Worm (Caenorhabditis elegans) whole organism, L1 larva: ENCODE measurements around the gene str-71.

ENCODE experiments used
- C04F5.9 ChIP-seq: sonication (generic microtip); optimal IDR thresholded peaks from 2 replicates; lab custom pipeline; 2016; ENCODE audit warnings: missing genetic modification characterization, missing compliant biosample characterization
- C34B4.2 ChIP-seq: sonication (generic microtip); optimal IDR thresholded peaks from 2 replicates; lab custom pipeline; 2017; ENCODE audit warnings: mild to moderate bottlenecking, missing genetic modification characterization, missing compliant biosample characterization
- F16B12.6 ChIP-seq: fragments of 150-350 bp; optimal IDR thresholded peaks from 2 replicates; lab custom pipeline; 2014; ENCODE audit warnings: missing biosample characterization, missing genetic modification characterization
- aha-1 ChIP-seq: fragments of 150-350 bp; optimal IDR thresholded peaks from 2 replicates; lab custom pipeline; 2014; ENCODE audit warnings: missing biosample characterization, missing genetic modification characterization
- ama-1 ChIP-seq: fragments of 150-350 bp; optimal IDR thresholded peaks from 2 replicates; lab custom pipeline; 2014
- blmp-1 ChIP-seq: fragments of 150-350 bp; optimal IDR thresholded peaks from 2 replicates; lab custom pipeline; 2014; ENCODE audit warnings: missing biosample characterization, missing genetic modification characterization
- ceh-63 ChIP-seq: fragments of 200-800 bp; sonication (Bioruptor generic); optimal IDR thresholded peaks from 2 replicates; lab custom pipeline; 2018; ENCODE audit warnings: mild to moderate bottlenecking, missing genetic modification characterization, missing compliant biosample characterization
- ceh-8 ChIP-seq: fragments of 200-800 bp; sonication (Bioruptor generic); optimal IDR thresholded peaks from 2 replicates; lab custom pipeline; 2018; ENCODE audit warnings: mild to moderate bottlenecking, missing genetic modification characterization, moderate library complexity, missing compliant biosample characterization
- ceh-82 ChIP-seq, 3 experiments: fragments of 150-350 bp in 1 of 3; sonication (generic microtip) in 2 of 3; optimal IDR thresholded peaks; 2 replicates each; lab custom pipeline; 2014 to 2017; ENCODE audit warnings: missing biosample characterization in 3 of 3, missing genetic modification characterization in 3 of 3
- ceh-90 ChIP-seq: sonication (generic microtip); optimal IDR thresholded peaks from 2 replicates; lab custom pipeline; 2016; ENCODE audit warnings: missing genetic modification characterization, missing compliant biosample characterization
- ces-1 ChIP-seq: fragments of 150-350 bp; optimal IDR thresholded peaks from 2 replicates; lab custom pipeline; 2014; ENCODE audit warnings: missing biosample characterization, missing genetic modification reagents, missing genetic modification characterization
- efl-1 ChIP-seq, 4 experiments: fragments of 150-350 bp; optimal IDR thresholded peaks in 3 of 4; peaks in 1 of 4; 1 replicate in 1 of 4; 2 replicates in 3 of 4; lab custom pipeline; 2014; ENCODE audit warnings: missing biosample characterization in 2 of 4, missing genetic modification characterization in 2 of 4, missing genetic modification reagents in 2 of 4
- egl-13 ChIP-seq: sonication (generic microtip); optimal IDR thresholded peaks from 2 replicates; lab custom pipeline; 2016; ENCODE audit warnings: missing genotype, missing genetic modification reagents, missing genetic modification characterization, missing compliant biosample characterization
- egl-27 ChIP-seq, 2 experiments: fragments of 150-350 bp in 1 of 2; sonication (generic microtip); optimal IDR thresholded peaks; 3 replicates each; lab custom pipeline; 2017 to 2018; ENCODE audit warnings: missing biosample characterization in 2 of 2, missing genetic modification characterization in 2 of 2, missing genetic modification reagents in 2 of 2
- elt-2 ChIP-seq: sonication (generic microtip); optimal IDR thresholded peaks from 2 replicates; lab custom pipeline; 2016; ENCODE audit warnings: missing genetic modification characterization, mild to moderate bottlenecking, inconsistent platforms, missing compliant biosample characterization, missing genetic modification reagents
- elt-3 ChIP-seq, 6 experiments: fragments of 150-350 bp in 1 of 6; sonication (generic microtip); optimal IDR thresholded peaks; 2 replicates each; lab custom pipeline; 2017 to 2018; ENCODE audit warnings: missing biosample characterization in 6 of 6, missing genetic modification characterization in 6 of 6, inconsistent platforms in 1 of 6
- ets-5 ChIP-seq: fragments of 200-800 bp; sonication (Bioruptor generic); IDR thresholded peaks from 2 replicates; pipeline ENCODE4 v1.3.6; 2022; ENCODE audit warnings: missing genetic modification characterization, missing compliant biosample characterization
- fkh-10 ChIP-seq: sonication (generic microtip); optimal IDR thresholded peaks from 2 replicates; lab custom pipeline; 2017; ENCODE audit warnings: missing biosample characterization, missing genetic modification reagents, missing genetic modification characterization
- fkh-4 ChIP-seq: sonication (generic microtip); optimal IDR thresholded peaks from 2 replicates; lab custom pipeline; 2016; ENCODE audit warnings: missing compliant biosample characterization, missing genetic modification characterization, borderline replicate concordance
- fos-1 ChIP-seq: fragments of 150-350 bp; optimal IDR thresholded peaks from 2 replicates; lab custom pipeline; 2014; ENCODE audit warnings: missing biosample characterization, missing genetic modification characterization
- hlh-17 ChIP-seq: fragments of 200-800 bp; sonication (Bioruptor generic); optimal IDR thresholded peaks from 2 replicates; lab custom pipeline; 2018; ENCODE audit warnings: missing genetic modification characterization, mild to moderate bottlenecking, missing compliant biosample characterization, moderate library complexity, borderline replicate concordance
- irx-1 ChIP-seq: sonication (generic microtip); optimal IDR thresholded peaks from 2 replicates; lab custom pipeline; 2016; ENCODE audit warnings: missing genetic modification characterization, missing compliant biosample characterization
- isw-1 ChIP-seq: fragments of 200-800 bp; sonication (Bioruptor generic); IDR thresholded peaks from 2 replicates; pipeline ENCODE4 v1.3.6; 2022; ENCODE audit warnings: missing genetic modification characterization, missing compliant biosample characterization
- lin-39 ChIP-seq: fragments of 150-350 bp; optimal IDR thresholded peaks from 2 replicates; lab custom pipeline; 2014; ENCODE audit warnings: missing biosample characterization, missing genetic modification reagents, missing genetic modification characterization
- lsy-2 ChIP-seq, 2 experiments: fragments of 150-350 bp; optimal IDR thresholded peaks; 2 replicates each; lab custom pipeline; 2014; ENCODE audit warnings: missing biosample characterization in 2 of 2, missing genetic modification characterization in 2 of 2
- mab-9 ChIP-seq: fragments of 200-800 bp; sonication (Bioruptor generic); IDR thresholded peaks from 2 replicates; pipeline ENCODE4 v1.3.6; 2022; ENCODE audit warnings: missing genetic modification reagents, missing genetic modification characterization, missing compliant biosample characterization
- mdl-1 ChIP-seq, 2 experiments: fragments of 150-350 bp; optimal IDR thresholded peaks; 2 replicates each; lab custom pipeline; 2014 to 2017; ENCODE audit warnings: missing biosample characterization in 2 of 2, missing genetic modification characterization in 2 of 2, inconsistent platforms in 1 of 2
- nhr-11 ChIP-seq: fragments of 150-350 bp; optimal IDR thresholded peaks from 2 replicates; lab custom pipeline; 2014; ENCODE audit warnings: missing biosample characterization, missing genetic modification characterization
- nhr-12 ChIP-seq: sonication (generic microtip); optimal IDR thresholded peaks from 2 replicates; lab custom pipeline; 2017; ENCODE audit warnings: missing biosample characterization, missing genetic modification characterization
- nhr-19 ChIP-seq: fragments of 200-800 bp; sonication (Bioruptor generic); conservative IDR thresholded peaks from 2 replicates; pipeline ENCODE4 v1.3.6; 2022; ENCODE audit warnings: missing genetic modification characterization, missing compliant biosample characterization
- nhr-20 ChIP-seq: sonication (generic microtip); optimal IDR thresholded peaks from 2 replicates; lab custom pipeline; 2016; ENCODE audit warnings: mild to moderate bottlenecking, missing genetic modification characterization, missing compliant biosample characterization
- nhr-237 ChIP-seq: fragments of 150-350 bp; optimal IDR thresholded peaks from 2 replicates; lab custom pipeline; 2014; ENCODE audit warnings: missing biosample characterization, missing genetic modification characterization
- nhr-28 ChIP-seq: fragments of 150-350 bp; optimal IDR thresholded peaks from 2 replicates; lab custom pipeline; 2014; ENCODE audit warnings: missing biosample characterization, missing genetic modification characterization
- nhr-47 ChIP-seq: sonication (generic microtip); optimal IDR thresholded peaks from 2 replicates; lab custom pipeline; 2016; ENCODE audit warnings: mild to moderate bottlenecking, missing genetic modification characterization, moderate library complexity, missing compliant biosample characterization
- nhr-76 ChIP-seq: sonication (generic microtip); optimal IDR thresholded peaks from 2 replicates; lab custom pipeline; 2017; ENCODE audit warnings: missing biosample characterization, missing genetic modification characterization
- nhr-77 ChIP-seq: fragments of 150-350 bp; optimal IDR thresholded peaks from 2 replicates; lab custom pipeline; 2014; ENCODE audit warnings: missing biosample characterization, missing genetic modification characterization
- nhr-85 ChIP-seq: sonication (generic microtip); peaks from one replicate; lab custom pipeline; 2016; ENCODE audit warnings: missing genetic modification characterization, inconsistent platforms, missing compliant biosample characterization
- nhr-90 ChIP-seq: sonication (generic microtip); optimal IDR thresholded peaks from 2 replicates; lab custom pipeline; 2016; ENCODE audit warnings: mild to moderate bottlenecking, missing genetic modification characterization, missing compliant biosample characterization; ENCODE audit not compliant: poor library complexity
- pax-3 ChIP-seq: fragments of 200-800 bp; sonication (Bioruptor generic); optimal IDR thresholded peaks from 2 replicates; lab custom pipeline; 2018; ENCODE audit warnings: mild to moderate bottlenecking, missing genetic modification characterization, moderate library complexity, missing compliant biosample characterization
- sup-37 ChIP-seq: fragments of 200-800 bp; sonication (Bioruptor generic); optimal IDR thresholded peaks from 2 replicates; lab custom pipeline; 2018; ENCODE audit warnings: mild to moderate bottlenecking, missing genetic modification characterization, missing compliant biosample characterization
- swsn-7 ChIP-seq: sonication (generic microtip); optimal IDR thresholded peaks from 2 replicates; lab custom pipeline; 2016; ENCODE audit warnings: missing genetic modification characterization, missing compliant biosample characterization
- tbx-2 ChIP-seq: sonication (generic microtip); optimal IDR thresholded peaks from 2 replicates; lab custom pipeline; 2016; ENCODE audit warnings: missing genetic modification characterization, missing compliant biosample characterization
- tlp-1 ChIP-seq: fragments of 150-350 bp; optimal IDR thresholded peaks from 2 replicates; lab custom pipeline; 2014; ENCODE audit warnings: missing biosample characterization, missing genetic modification characterization
- unc-130 ChIP-seq: fragments of 150-350 bp; optimal IDR thresholded peaks from 2 replicates; lab custom pipeline; 2017; ENCODE audit warnings: missing biosample characterization, missing genetic modification characterization, inconsistent platforms
- unc-30 ChIP-seq: sonication (generic microtip); optimal IDR thresholded peaks from 2 replicates; lab custom pipeline; 2017; ENCODE audit warnings: missing biosample characterization, missing genetic modification characterization
- unc-62 ChIP-seq: fragments of 150-350 bp; optimal IDR thresholded peaks from 2 replicates; lab custom pipeline; 2014; ENCODE audit warnings: missing biosample characterization, missing genetic modification reagents, missing genetic modification characterization
- unc-86 ChIP-seq: sonication (generic microtip); optimal IDR thresholded peaks from 2 replicates; lab custom pipeline; 2016; ENCODE audit warnings: missing genetic modification characterization, missing compliant biosample characterization
- unc-98 ChIP-seq: fragments of 200-800 bp; sonication (Bioruptor generic); IDR thresholded peaks from 2 replicates; pipeline ENCODE4 v1.3.6; 2022; ENCODE audit warnings: missing genetic modification characterization, missing compliant biosample characterization
- xbp-1 ChIP-seq: sonication (generic microtip); optimal IDR thresholded peaks from 2 replicates; lab custom pipeline; 2016; ENCODE audit warnings: missing genetic modification characterization, missing compliant biosample characterization
- zag-1 ChIP-seq: fragments of 150-350 bp; optimal IDR thresholded peaks from 2 replicates; lab custom pipeline; 2014; ENCODE audit warnings: missing biosample characterization, missing genetic modification characterization
- zip-4 ChIP-seq: fragments of 200-800 bp; sonication (Bioruptor generic); optimal IDR thresholded peaks from 2 replicates; lab custom pipeline; 2018; ENCODE audit warnings: mild to moderate bottlenecking, missing genetic modification characterization, moderate library complexity, missing compliant biosample characterization
- ztf-11 ChIP-seq, 2 experiments: sonication (generic microtip); optimal IDR thresholded peaks; 2 replicates each; lab custom pipeline; 2016 to 2017; ENCODE audit warnings: missing genetic modification characterization in 2 of 2, missing biosample characterization in 1 of 2, missing compliant biosample characterization in 1 of 2

Gene str-71

DNA sequence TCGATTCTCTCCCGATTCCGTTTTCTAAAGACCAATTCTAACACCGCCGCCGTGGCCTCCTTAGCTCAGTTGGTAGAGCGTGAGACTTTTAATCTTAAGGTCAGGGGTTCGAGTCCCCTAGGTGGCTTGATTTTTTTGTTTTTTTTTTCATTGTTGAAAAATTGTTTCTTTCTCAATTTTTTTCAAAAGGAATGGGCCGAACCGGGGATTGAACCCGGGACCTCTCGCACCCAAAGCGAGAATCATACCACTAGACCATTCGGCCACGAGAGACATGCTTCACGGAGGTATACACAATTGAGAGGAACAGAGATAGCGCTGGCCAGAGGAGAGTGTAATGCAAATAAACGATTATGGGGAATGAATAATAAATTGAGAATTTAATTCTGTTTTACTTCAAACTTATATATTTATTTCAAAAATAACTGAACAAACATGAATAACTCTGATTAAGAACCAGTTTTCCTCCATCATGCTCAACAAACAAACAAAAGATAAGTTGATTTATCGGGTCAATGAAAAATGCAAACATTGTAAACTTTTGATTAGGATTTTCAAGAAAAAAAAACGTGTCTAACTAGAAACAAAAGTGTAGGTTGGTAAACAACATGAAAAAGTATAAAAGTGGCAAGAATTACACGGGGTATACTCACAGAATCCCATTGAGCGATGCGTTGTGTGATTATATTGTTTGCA is 6.2 kb upstream of the str-71 start, which contains the start of gene pqn-71 (continued):
- peak; percentile 74 for TF ChIP-seq irx-1 (tag; lab: Kevin White, UChicago)
- no peak for TF ChIP-seq aha-1
- TF ChIP-seq pax-3 (tag; lab: Kevin White, UChicago): peak; percentile 64
- TF ChIP-seq ama-1 (lab: Kevin White, UChicago): no peak
- peak; percentile 76 for TF ChIP-seq tbx-2 (tag; lab: Kevin White, UChicago)
- peak; percentile 32 for TF ChIP-seq blmp-1 (tag; lab: Kevin White, UChicago)
- peak; percentile 83 for TF ChIP-seq elt-2 (tag; lab: Kevin White, UChicago)
- TF ChIP-seq ceh-90 (tag; lab: Kevin White, UChicago): peak; percentile 25
- no peak for TF ChIP-seq nhr-28 (tag; lab: Kevin White, UChicago)
- peak; percentile 86 for TF ChIP-seq nhr-77
- TF ChIP-seq nhr-237 (tag; lab: Kevin White, UChicago): no peak
- peak; percentile 47 for TF ChIP-seq fos-1 (tag; lab: Kevin White, UChicago)
- TF ChIP-seq elt-3 (tag; optimal IDR thresholded peaks at IDR 0.05; lab: Kevin White, UChicago): peak in 2 of 6 experiments; percentile 45 to 72
- TF ChIP-seq nhr-11 (tag; lab: Kevin White, UChicago): no peak
- TF ChIP-seq mab-9 (GFP tag; lab: Robert Waterston, UW): 0 out of 2 replicates have a peak, but pooled peaks have one; percentile 8
- peak in 1 of 2 experiments; percentile 38 for TF ChIP-seq ztf-11 (tag; optimal IDR thresholded peaks at IDR 0.05; lab: Kevin White, UChicago)
- no peak for TF ChIP-seq lsy-2 (tag; optimal IDR thresholded peaks at IDR 0.05; lab: Kevin White, UChicago)
- peak; percentile 65 for TF ChIP-seq xbp-1
- peak; percentile 27 for TF ChIP-seq isw-1 (GFP tag; lab: Robert Waterston, UW)
- peak; percentile 85 for TF ChIP-seq nhr-20 (tag; lab: Kevin White, UChicago)
- TF ChIP-seq ceh-63: no peak
- TF ChIP-seq F16B12.6 (tag; lab: Kevin White, UChicago): no peak
- no peak for TF ChIP-seq unc-62
- TF ChIP-seq nhr-85 (tag; lab: Kevin White, UChicago): peak; percentile 86
- no peak for TF ChIP-seq ceh-8 (GFP tag; lab: Kevin White, UChicago)
- no peak for TF ChIP-seq ets-5
- TF ChIP-seq lin-39 (tag; lab: Kevin White, UChicago): no peak
- TF ChIP-seq ceh-82 (tag; optimal IDR thresholded peaks at IDR 0.05; lab: Kevin White, UChicago): peak; percentile 41 to 65 (median 50)
- TF ChIP-seq nhr-19: peak; percentile 80
- TF ChIP-seq fkh-10 (GFP tag; lab: Kevin White, UChicago): no peak
- peak; percentile 91 for TF ChIP-seq nhr-47 (tag; lab: Kevin White, UChicago)
- TF ChIP-seq unc-130 (tag; lab: Kevin White, UChicago): no peak
- peak; percentile 78 for TF ChIP-seq swsn-7 (tag; lab: Kevin White, UChicago)
- no peak for TF ChIP-seq C34B4.2 (tag; lab: Kevin White, UChicago)
- TF ChIP-seq fkh-4 (tag; lab: Kevin White, UChicago): no peak
- TF ChIP-seq mdl-1 (tag; optimal IDR thresholded peaks at IDR 0.05; lab: Kevin White, UChicago): peak in 1 of 2 experiments; percentile 51
- TF ChIP-seq nhr-76: no peak
- no peak for TF ChIP-seq unc-30 (tag; lab: Kevin White, UChicago)
- peak; percentile 72 for TF ChIP-seq egl-13 (tag; lab: Kevin White, UChicago)
- TF ChIP-seq zip-4 (GFP tag; lab: Kevin White, UChicago): peak; percentile 33
- TF ChIP-seq nhr-12 (tag; lab: Kevin White, UChicago): no peak
- TF ChIP-seq nhr-90 (tag; lab: Kevin White, UChicago): peak; percentile 94
- peak; percentile 37 for TF ChIP-seq C04F5.9 (tag; lab: Kevin White, UChicago)
- no peak for TF ChIP-seq hlh-17 (GFP tag; lab: Kevin White, UChicago)
- TF ChIP-seq egl-27 (tag; optimal IDR thresholded peaks at IDR 0.05; lab: Kevin White, UChicago): no peak
- TF ChIP-seq tlp-1 (tag; lab: Kevin White, UChicago): no peak
- TF ChIP-seq sup-37 (GFP tag; lab: Kevin White, UChicago): peak; percentile 41
- TF ChIP-seq zag-1 (tag; lab: Kevin White, UChicago): no peak
- no peak for TF ChIP-seq ces-1 (GFP tag; lab: Kevin White, UChicago)
- TF ChIP-seq unc-98 (GFP tag; lab: Robert Waterston, UW): 0 out of 2 replicates have a peak, but pooled peaks have one; percentile 25
- peak; percentile 42 to 68 for TF ChIP-seq efl-1 (optimal IDR thresholded peaks at IDR 0.05; lab: Kevin White, UChicago)
- peak; percentile 42 to 96 for TF ChIP-seq efl-1 (GFP tag; optimal IDR thresholded peaks at IDR 0.05 in 1 of 2; lab: Kevin White, UChicago)
- TF ChIP-seq unc-86 (tag; lab: Kevin White, UChicago): peak; percentile 42
